Worm (Caenorhabditis elegans): ENCODE data around the gene srlf-35.

The srlf-35 gene

DNA sequence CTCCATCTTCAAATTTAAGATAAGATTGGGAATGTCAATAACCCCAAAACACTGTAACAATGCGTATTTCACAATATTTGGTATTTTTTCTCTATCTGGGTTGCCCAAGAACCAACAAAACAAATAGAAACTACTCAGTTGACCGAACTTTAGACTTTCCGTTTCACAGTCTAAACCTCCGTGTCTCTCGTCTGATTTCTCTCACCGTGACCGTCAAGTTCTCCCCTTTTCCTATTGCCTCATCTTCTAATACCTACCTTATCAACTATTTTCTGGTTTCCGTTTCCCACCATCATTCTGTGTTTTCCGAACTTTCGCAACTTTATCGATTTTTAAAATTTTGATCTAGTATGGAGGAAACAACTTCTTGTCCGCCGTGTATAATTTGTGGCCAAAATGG, 9.5 kb upstream of the srlf-35 start, which contains the start of gene nhr-131 (continued):
- peak; percentile 38 for TF ChIP-seq nhr-77 (tag; optimal IDR thresholded peaks at IDR 0.05)

DNA sequence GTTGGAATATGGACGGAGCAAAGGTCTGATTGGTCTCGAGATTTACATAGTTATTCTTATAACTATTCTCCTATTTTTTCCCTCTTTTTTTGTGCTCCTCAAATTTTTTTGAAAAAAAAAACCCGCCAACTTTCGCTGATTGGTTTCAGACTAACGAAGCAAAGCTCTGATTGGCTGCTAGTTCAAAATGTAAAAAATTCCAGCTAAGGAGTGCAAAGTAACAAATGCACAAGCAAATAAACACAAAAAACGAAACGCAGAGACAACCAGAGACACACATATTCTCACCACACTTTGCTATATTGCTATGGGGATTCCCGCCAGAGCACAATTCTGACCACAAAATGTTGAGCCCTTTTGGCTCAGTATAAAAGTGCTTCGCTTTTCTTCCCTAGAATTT, 6.4 kb upstream of the srlf-35 start, which contains the start of gene T01G6.1:
Gene T01G6.1, plus strand, starts transcription at position 301 of the 400 bp plus-strand sequence.
- TF ChIP-seq D1046.2 (GFP tag; IDR thresholded peaks at IDR 0.05) (no peak), aha-1 (tag) (peak; percentile 22), nhr-237 (tag; optimal IDR thresholded peaks at IDR 0.05) (no peak)

DNA sequence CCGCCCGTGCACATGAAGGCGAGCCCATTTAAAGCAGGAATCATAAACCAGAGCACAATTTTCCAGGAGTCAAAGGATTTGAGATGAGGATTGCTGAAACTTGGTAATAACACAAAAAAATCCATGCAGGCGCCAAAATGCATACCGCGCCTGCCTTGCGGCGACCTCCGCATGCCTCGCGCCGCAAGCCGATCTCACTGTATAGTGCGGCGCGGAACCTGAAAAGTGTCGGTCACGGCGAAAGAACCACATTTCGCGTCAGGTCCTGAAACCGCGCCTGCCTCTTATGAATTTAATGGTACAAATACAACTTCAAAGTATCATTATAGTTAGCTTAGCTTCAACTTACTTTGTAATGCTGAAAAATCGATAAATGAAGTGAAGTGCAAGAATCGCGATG, 3.3 kb upstream of the srlf-35 start:
- TF ChIP-seq nhr-102 (tag; optimal IDR thresholded peaks at IDR 0.05) (no peak), set-16 (GFP tag; IDR thresholded peaks at IDR 0.05) (peak; percentile 54; the same call in 1 of the 2 replicates)

DNA sequence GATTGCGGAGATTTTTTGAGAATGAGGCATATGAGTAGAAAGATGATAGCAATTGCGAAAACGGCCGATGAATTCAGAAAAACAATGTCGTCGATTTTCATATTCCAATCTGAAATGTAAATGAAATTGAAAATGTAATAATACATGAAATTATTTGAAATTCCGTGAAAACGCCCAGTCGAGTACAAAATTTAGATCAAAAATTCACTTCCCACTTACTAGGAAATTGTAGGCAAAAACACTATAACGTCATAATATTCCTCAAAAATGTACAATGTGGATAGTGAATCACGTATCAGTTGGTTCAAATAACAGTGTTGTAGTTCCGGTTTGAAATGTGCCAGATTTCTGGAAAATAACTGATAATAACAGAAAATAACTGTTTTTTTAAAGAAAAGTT, 2.6 kb upstream of the srlf-35 start, which contains the start of gene str-256:
Gene str-256, minus strand, starts transcription at position 101 of the 400 bp plus-strand sequence.
- TF ChIP-seq nhr-28 (tag; optimal IDR thresholded peaks at IDR 0.05) (no peak), ztf-11 (tag; optimal IDR thresholded peaks at IDR 0.05) (no peak), hmg-1.1 (GFP tag; IDR thresholded peaks at IDR 0.05) (no peak), F26F4.8 (GFP tag; conservative IDR thresholded peaks at IDR 0.05) (no peak), nhr-10 (tag; optimal IDR thresholded peaks at IDR 0.05) (no peak), unc-62 (GFP tag; optimal IDR thresholded peaks at IDR 0.05 in 1 of 2) (no peak), unc-62 (tag; optimal IDR thresholded peaks at IDR 0.05) (no peak), php-3 (GFP tag; IDR thresholded peaks at IDR 0.05) (no peak), nhr-11 (tag; optimal IDR thresholded peaks at IDR 0.05) (no peak), unc-130 (GFP tag; optimal IDR thresholded peaks at IDR 0.05) (no peak), dpl-1 (GFP tag; optimal IDR thresholded peaks at IDR 0.05) (no peak), mxl-2 (GFP tag; conservative IDR thresholded peaks at IDR 0.05) (no peak), ZK337.2 (GFP tag; IDR thresholded peaks at IDR 0.05) (no peak), F10B5.3 (tag; optimal IDR thresholded peaks at IDR 0.05) (no peak), ceh-20 (GFP tag; IDR thresholded peaks at IDR 0.05) (no peak), ceh-28 (tag; optimal IDR thresholded peaks at IDR 0.05) (no peak), ceh-82 (tag; optimal IDR thresholded peaks at IDR 0.05) (no peak), tra-1 (GFP tag; IDR thresholded peaks at IDR 0.05) (no peak)

DNA sequence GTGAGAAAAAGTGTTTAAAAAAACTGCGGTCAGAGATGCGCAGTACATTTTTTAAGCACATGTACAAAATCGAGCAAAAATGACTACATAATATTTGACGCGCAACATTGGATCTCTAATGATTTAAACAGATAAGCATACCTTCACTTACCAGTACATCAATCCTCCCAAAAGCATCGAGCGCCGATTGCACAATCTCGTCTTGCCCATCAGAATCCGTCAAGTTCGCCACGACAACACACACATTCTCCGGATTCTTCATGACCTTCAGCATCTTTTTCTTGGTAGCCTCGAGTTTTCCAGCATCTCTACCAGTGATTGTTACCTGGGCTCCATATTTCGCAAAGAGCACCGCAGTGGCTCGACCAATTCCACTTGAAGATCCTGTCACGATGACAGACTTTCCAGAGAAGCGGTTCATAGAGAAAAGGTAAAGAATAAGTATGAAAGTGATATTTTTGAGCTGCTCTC, 990 bp upstream of the srlf-35 start, which contains the start of gene T01G6.10:
Gene T01G6.10, minus strand, starts transcription at position 421 of the 471 bp plus-strand sequence.
- TF ChIP-seq aha-1 (tag) = peak; percentile 96
- TF ChIP-seq daf-8 (GFP tag; IDR thresholded peaks at IDR 0.05) = no peak

DNA sequence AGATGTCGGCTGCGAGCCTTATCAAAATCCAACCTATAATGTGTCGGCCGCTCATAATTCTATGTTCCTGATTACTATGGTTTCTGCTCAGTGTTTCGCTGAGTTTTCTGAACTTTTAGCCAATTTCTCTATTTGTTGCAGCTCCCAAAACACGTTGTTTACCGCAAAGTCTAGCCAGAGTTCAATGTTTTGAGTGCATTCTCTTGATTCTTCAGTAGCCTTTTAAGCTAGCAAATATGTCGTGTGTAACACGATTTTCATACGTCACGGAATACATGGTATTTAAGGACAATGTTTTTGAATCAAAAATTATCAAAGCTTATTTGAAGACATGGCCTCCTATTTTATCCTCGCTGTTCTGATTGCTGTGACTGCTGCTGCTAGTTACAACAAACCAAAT, 1.4 kb downstream of the srlf-35 start, which contains the start of gene srlf-19:
Gene srlf-19, plus strand, starts transcription at position 301 of the 400 bp plus-strand sequence.
- TF ChIP-seq unc-62 (GFP tag; optimal IDR thresholded peaks at IDR 0.05 in 1 of 2) (no peak), unc-62 (tag; optimal IDR thresholded peaks at IDR 0.05) (no peak), egl-27 (tag; optimal IDR thresholded peaks at IDR 0.05) (no peak), hmg-1.1 (GFP tag; IDR thresholded peaks at IDR 0.05) (no peak), nhr-28 (tag; optimal IDR thresholded peaks at IDR 0.05) (no peak), ama-1 (optimal IDR thresholded peaks at IDR 0.05) (no peak), arid-1 (GFP tag; conservative IDR thresholded peaks at IDR 0.05) (no peak), lin-38 (GFP tag; IDR thresholded peaks at IDR 0.05) (no peak), daf-8 (GFP tag; IDR thresholded peaks at IDR 0.05) (no peak), set-16 (GFP tag; IDR thresholded peaks at IDR 0.05) (no peak), gei-8 (GFP tag; optimal IDR thresholded peaks at IDR 0.05) (no peak), zip-2 (tag; optimal IDR thresholded peaks at IDR 0.05) (no peak), F10B5.3 (tag; optimal IDR thresholded peaks at IDR 0.05) (no peak), Y48G9A.11 (GFP tag; IDR thresholded peaks at IDR 0.05) (no peak), lin-39 (tag; optimal IDR thresholded peaks at IDR 0.05) (no peak), T26A8.4 (GFP tag; IDR thresholded peaks at IDR 0.05) (no peak), sdz-12 (GFP tag; optimal IDR thresholded peaks at IDR 0.05) (no peak), nhr-41 (GFP tag; IDR thresholded peaks at IDR 0.05) (no peak), zfp-3 (GFP tag; conservative IDR thresholded peaks at IDR 0.05) (no peak), fos-1 (tag; optimal IDR thresholded peaks at IDR 0.05) (no peak)
